Fruit fly (Drosophila melanogaster) whole organism, embryonic: ENCODE results near the gene cry.

Experiments
- ATbp ChIP-seq: fragments of 200-800 bp; sonication (Bioruptor generic); optimal IDR thresholded peaks from 2 replicates; lab custom pipeline; 2017; ENCODE audit warnings: missing biosample characterization, mild to moderate bottlenecking, missing genetic modification characterization, missing genetic modification reagents
- Atf6 ChIP-seq: fragments of 200-800 bp; sonication (Bioruptor generic); IDR thresholded peaks from 2 replicates; pipeline ENCODE4 v1.3.6; 2022; ENCODE audit warnings: missing biosample characterization, missing genetic modification characterization
- CG10462 ChIP-seq: fragments of 200-800 bp; sonication (Bioruptor generic); optimal IDR thresholded peaks from 2 replicates; lab custom pipeline; 2016; ENCODE audit warnings: missing biosample characterization, missing genetic modification characterization
- CG13894 ChIP-seq: fragments of 200-800 bp; sonication (Bioruptor generic); optimal IDR thresholded peaks from 3 replicates; lab custom pipeline; 2018; ENCODE audit warnings: missing biosample characterization, mild to moderate bottlenecking, missing genetic modification characterization, moderate library complexity
- CG16863 ChIP-seq: fragments of 200-800 bp; sonication (Bioruptor generic); optimal IDR thresholded peaks from 3 replicates; lab custom pipeline; 2016; ENCODE audit warnings: missing biosample characterization, missing genetic modification characterization
- CG2120 ChIP-seq: fragments of 200-800 bp; sonication (Bioruptor generic); optimal IDR thresholded peaks from 3 replicates; lab custom pipeline; 2016; ENCODE audit warnings: missing biosample characterization, missing genetic modification characterization
- CG30020 ChIP-seq: fragments of 200-800 bp; optimal IDR thresholded peaks from 2 replicates; lab custom pipeline; 2019; ENCODE audit warnings: missing biosample characterization, mild to moderate bottlenecking, missing genetic modification characterization, moderate library complexity
- CG31388 ChIP-seq: fragments of 200-800 bp; sonication (Bioruptor generic); optimal IDR thresholded peaks from 2 replicates; lab custom pipeline; 2016; ENCODE audit warnings: missing biosample characterization, missing genetic modification characterization
- CG34376 ChIP-seq: fragments of 200-800 bp; sonication (Bioruptor generic); optimal IDR thresholded peaks from 2 replicates; lab custom pipeline; 2018; ENCODE audit warnings: missing biosample characterization, mild to moderate bottlenecking, missing genetic modification characterization
- CG4424 ChIP-seq: fragments of 200-800 bp; sonication (Bioruptor generic); optimal IDR thresholded peaks from 3 replicates; lab custom pipeline; 2016; ENCODE audit warnings: missing biosample characterization, missing genetic modification characterization
- CG4617 ChIP-seq: fragments of 200-800 bp; sonication (Bioruptor generic); optimal IDR thresholded peaks from 3 replicates; lab custom pipeline; 2016; ENCODE audit warnings: missing biosample characterization, missing genetic modification characterization, borderline replicate concordance
- CG8359 ChIP-seq: fragments of 200-800 bp; sonication (Bioruptor generic); optimal IDR thresholded peaks from 2 replicates; lab custom pipeline; 2017; ENCODE audit warnings: missing biosample characterization, mild to moderate bottlenecking, missing genetic modification characterization, borderline replicate concordance
- Dip2 ChIP-seq: fragments of 200-800 bp; sonication (Bioruptor generic); IDR thresholded peaks from 2 replicates; pipeline ENCODE4 v1.3.6; 2022; ENCODE audit warnings: missing biosample characterization, missing genetic modification characterization
- Dll ChIP-seq: fragments of 200-800 bp; sonication (Bioruptor generic); IDR thresholded peaks from 4 replicates; pipeline ENCODE4 v1.3.6; 2022; ENCODE audit warnings: missing biosample characterization, missing genetic modification characterization; ENCODE audit not compliant: partially characterized antibody
- Ets97D ChIP-seq: fragments of 200-800 bp; sonication (Bioruptor generic); optimal IDR thresholded peaks from 3 replicates; lab custom pipeline; 2016; ENCODE audit warnings: missing biosample characterization, missing genetic modification characterization
- Hmr ChIP-seq: fragments of 200-800 bp; sonication (Bioruptor generic); optimal IDR thresholded peaks from 3 replicates; lab custom pipeline; 2017; ENCODE audit warnings: mild to moderate bottlenecking, missing biosample characterization, missing genetic modification reagents, missing genetic modification characterization
- Hr3 ChIP-seq: fragments of 200-800 bp; sonication (Bioruptor generic); optimal IDR thresholded peaks from 3 replicates; lab custom pipeline; 2016; ENCODE audit warnings: missing biosample characterization, missing genetic modification characterization
- Lpt ChIP-seq: fragments of >200 bp; optimal IDR thresholded peaks from 2 replicates; lab custom pipeline; 2018; ENCODE audit warnings: missing biosample characterization, missing genetic modification characterization
- NC2β ChIP-seq: fragments of 200-800 bp; sonication (Bioruptor generic); optimal IDR thresholded peaks from 2 replicates; lab custom pipeline; 2016; ENCODE audit warnings: missing biosample characterization, missing genetic modification characterization
- Oli ChIP-seq: fragments of 200-800 bp; sonication (Bioruptor generic); optimal IDR thresholded peaks from 2 replicates; lab custom pipeline; 2018; ENCODE audit warnings: missing biosample characterization, mild to moderate bottlenecking, missing genetic modification characterization, moderate library complexity
- Opbp ChIP-seq: fragments of 200-800 bp; sonication (Bioruptor generic); IDR thresholded peaks from 3 replicates; pipeline ENCODE4 v1.3.6; 2022; ENCODE audit warnings: missing biosample characterization, missing genetic modification characterization; ENCODE audit not compliant: partially characterized antibody
- PHDP ChIP-seq: fragments of 200-800 bp; sonication (Bioruptor generic); optimal IDR thresholded peaks from 3 replicates; lab custom pipeline; 2018; ENCODE audit warnings: missing biosample characterization, mild to moderate bottlenecking, missing genetic modification characterization, moderate library complexity
- Pdp1 ChIP-seq, 2 experiments: fragments of 200-800 bp; sonication (Bioruptor generic); optimal IDR thresholded peaks; 3 replicates each; lab custom pipeline; 2016; ENCODE audit warnings: missing biosample characterization in 2 of 2, missing genetic modification characterization in 2 of 2, mild to moderate bottlenecking in 1 of 2, moderate library complexity in 1 of 2
- Sox102F ChIP-seq: fragments of 200-800 bp; sonication (Bioruptor generic); optimal IDR thresholded peaks from 2 replicates; lab custom pipeline; 2018; ENCODE audit warnings: missing biosample characterization, mild to moderate bottlenecking, missing genetic modification characterization, moderate library complexity
- Ssrp ChIP-seq: fragments of 200-800 bp; sonication (Bioruptor generic); optimal IDR thresholded peaks from 2 replicates; lab custom pipeline; 2018; ENCODE audit warnings: missing biosample characterization, mild to moderate bottlenecking, missing genetic modification characterization, moderate library complexity
- TFAM ChIP-seq: fragments of 200-800 bp; sonication (Bioruptor generic); optimal IDR thresholded peaks from 2 replicates; lab custom pipeline; 2017; ENCODE audit warnings: missing biosample characterization, missing genetic modification characterization, inconsistent platforms
- bsh ChIP-seq, 2 experiments: fragments of 200-800 bp; sonication (Bioruptor generic); optimal IDR thresholded peaks; 2 replicates each; lab custom pipeline; 2017 to 2018; ENCODE audit warnings: mild to moderate bottlenecking in 2 of 2, missing biosample characterization in 2 of 2, missing genetic modification characterization in 2 of 2, moderate library complexity in 1 of 2
- caup ChIP-seq: fragments of 200-800 bp; sonication (Bioruptor generic); optimal IDR thresholded peaks from 3 replicates; lab custom pipeline; 2017; ENCODE audit warnings: missing biosample characterization, mild to moderate bottlenecking, missing genetic modification characterization, moderate library complexity; ENCODE audit not compliant: severe bottlenecking
- corto ChIP-seq: fragments of 200-800 bp; sonication (Bioruptor generic); optimal IDR thresholded peaks from 2 replicates; lab custom pipeline; 2016; ENCODE audit warnings: missing biosample characterization, mild to moderate bottlenecking, missing genetic modification characterization, moderate library complexity
- crol ChIP-seq: fragments of 200-800 bp; sonication (Bioruptor generic); IDR thresholded peaks from 2 replicates; pipeline ENCODE4 v1.3.6; 2022; ENCODE audit warnings: missing biosample characterization, missing genetic modification characterization
- emc ChIP-seq: fragments of 200-800 bp; sonication (Bioruptor generic); optimal IDR thresholded peaks from 2 replicates; lab custom pipeline; 2016; ENCODE audit warnings: missing biosample characterization, missing genetic modification characterization
- fd3F ChIP-seq: fragments of 200-800 bp; sonication (Bioruptor generic); optimal IDR thresholded peaks from 2 replicates; lab custom pipeline; 2018; ENCODE audit warnings: missing biosample characterization, mild to moderate bottlenecking, missing genetic modification characterization, moderate library complexity
- fd64A ChIP-seq: fragments of 200-800 bp; sonication (Bioruptor generic); optimal IDR thresholded peaks from 3 replicates; lab custom pipeline; 2018; ENCODE audit warnings: missing biosample characterization, mild to moderate bottlenecking, missing genetic modification characterization
- gcm ChIP-seq: fragments of 200-800 bp; sonication (Bioruptor generic); optimal IDR thresholded peaks from 2 replicates; lab custom pipeline; 2019; ENCODE audit warnings: missing biosample characterization, mild to moderate bottlenecking, missing genetic modification characterization, moderate library complexity
- gem ChIP-seq: fragments of 200-800 bp; sonication (Bioruptor generic); optimal IDR thresholded peaks from 2 replicates; lab custom pipeline; 2019; ENCODE audit warnings: missing biosample characterization, mild to moderate bottlenecking, missing genetic modification characterization, moderate library complexity
- gt ChIP-seq: fragments of 200-800 bp; sonication (Bioruptor generic); IDR thresholded peaks from 2 replicates; pipeline ENCODE4 v1.3.6; 2022; ENCODE audit warnings: missing biosample characterization, missing genetic modification characterization
- ham ChIP-seq: fragments of 200-800 bp; sonication (Bioruptor generic); IDR thresholded peaks from 2 replicates; pipeline ENCODE4 v1.3.6; 2022; ENCODE audit warnings: missing biosample characterization, missing genetic modification characterization
- hth ChIP-seq: fragments of >200 bp; optimal IDR thresholded peaks from 2 replicates; lab custom pipeline; 2017; ENCODE audit warnings: inconsistent platforms
- ken ChIP-seq: fragments of 200-800 bp; sonication (Bioruptor generic); IDR thresholded peaks from 3 replicates; pipeline ENCODE4 v1.3.6; 2022; ENCODE audit warnings: missing biosample characterization, missing genetic modification characterization
- knrl ChIP-seq: fragments of 200-800 bp; sonication (Bioruptor generic); IDR thresholded peaks from 3 replicates; pipeline ENCODE4 v1.3.6; 2022; ENCODE audit warnings: missing biosample characterization, missing genetic modification characterization; ENCODE audit not compliant: partially characterized antibody
- lbe ChIP-seq: fragments of 200-800 bp; sonication (Bioruptor generic); optimal IDR thresholded peaks from 2 replicates; lab custom pipeline; 2016; ENCODE audit warnings: missing biosample characterization, mild to moderate bottlenecking, missing genetic modification characterization
- lilli ChIP-seq: fragments of 200-800 bp; sonication (Bioruptor generic); optimal IDR thresholded peaks from 3 replicates; lab custom pipeline; 2016; ENCODE audit warnings: missing biosample characterization, missing genetic modification characterization
- lmd ChIP-seq: fragments of 200-800 bp; sonication (Bioruptor generic); IDR thresholded peaks from 2 replicates; pipeline ENCODE4 v1.3.6; 2022; ENCODE audit warnings: missing biosample characterization, missing genetic modification characterization
- lola ChIP-seq, 3 experiments: fragments of >200 bp in 2 of 3; fragments of 200-800 bp in 1 of 3; sonication (Bioruptor generic) in 1 of 3; optimal IDR thresholded peaks; 2 replicates each; lab custom pipeline; 2017 to 2019; ENCODE audit warnings: missing biosample characterization in 3 of 3, missing genetic modification characterization in 3 of 3, mild to moderate bottlenecking in 1 of 3, moderate library complexity in 1 of 3
- nmo ChIP-seq: fragments of 200-800 bp; sonication (Bioruptor generic); optimal IDR thresholded peaks from 2 replicates; lab custom pipeline; 2018; ENCODE audit warnings: missing biosample characterization, mild to moderate bottlenecking, missing genetic modification characterization, moderate library complexity
- tio ChIP-seq: fragments of 200-800 bp; sonication (Bioruptor generic); optimal IDR thresholded peaks from 2 replicates; lab custom pipeline; 2017; ENCODE audit warnings: missing biosample characterization, missing genetic modification characterization, inconsistent platforms
- unpg ChIP-seq: fragments of 200-800 bp; sonication (Bioruptor generic); optimal IDR thresholded peaks from 3 replicates; lab custom pipeline; 2018; ENCODE audit warnings: missing biosample characterization, mild to moderate bottlenecking, missing genetic modification characterization, moderate library complexity
- wdn ChIP-seq: fragments of 200-800 bp; sonication (Bioruptor generic); IDR thresholded peaks from 2 replicates; pipeline ENCODE4 v1.3.6; 2022; ENCODE audit warnings: missing biosample characterization, missing genetic modification characterization
- z ChIP-seq: fragments of 200-800 bp; sonication (Bioruptor generic); IDR thresholded peaks from 3 replicates; pipeline ENCODE4 v1.3.6; 2022; ENCODE audit warnings: missing biosample characterization, missing genetic modification characterization

cry gene

DNA sequence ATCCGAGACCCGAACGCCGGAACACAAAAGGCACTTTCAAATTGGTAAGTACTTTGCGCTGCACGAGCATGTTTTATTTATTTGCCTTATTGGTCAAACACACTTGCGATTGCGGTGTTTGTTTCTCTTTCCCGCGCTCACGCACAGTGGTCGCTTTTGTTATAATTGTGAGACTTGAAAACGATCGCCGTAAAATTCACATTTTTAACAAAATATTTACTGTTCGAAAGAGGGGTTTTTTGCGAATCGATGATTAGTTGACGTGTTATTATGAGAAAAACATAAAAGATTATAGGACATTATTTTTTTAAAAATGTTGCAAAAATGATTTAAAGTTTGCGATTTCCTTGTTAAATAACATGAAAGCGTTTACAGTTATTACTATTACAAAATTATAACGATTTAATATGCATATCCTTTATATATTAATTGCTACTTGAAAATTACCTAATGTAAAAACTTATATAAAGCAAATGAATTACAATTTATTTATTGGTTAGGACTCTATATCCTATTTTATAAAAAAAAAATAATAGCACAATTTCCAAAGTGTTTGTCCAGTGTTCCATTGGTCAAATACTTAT is 47.0 kb upstream of the cry start (continued):
- peak; percentile 35 for TF ChIP-seq PHDP (tag; lab: Kevin White, UChicago)
- TF ChIP-seq crol (GFP tag; lab: Robert Waterston, UW) = no peak
- TF ChIP-seq corto = no peak
- peak in 1 of 3 experiments; percentile 41 for TF ChIP-seq lola (GFP tag; optimal IDR thresholded peaks at IDR 0.05; lab: Kevin White, UChicago)
- TF ChIP-seq unpg (GFP tag; lab: Kevin White, UChicago) = peak; percentile 18
- TF ChIP-seq CG4424 (GFP tag; lab: Kevin White, UChicago) = peak; percentile 59
- peak; percentile 50 for TF ChIP-seq nmo
- TF ChIP-seq Hmr (GFP tag; lab: Kevin White, UChicago) = peak; percentile 0
- TF ChIP-seq gt = 0 out of 2 replicates have a peak, but pooled peaks have one; percentile 11
- TF ChIP-seq Lpt = no peak
- peak; percentile 33 for TF ChIP-seq CG2120 (GFP tag; lab: Kevin White, UChicago)
- TF ChIP-seq z (GFP tag; lab: Robert Waterston, UW) = no peak
- TF ChIP-seq emc (GFP tag; lab: Kevin White, UChicago) = no peak
- no peak for TF ChIP-seq wdn (GFP tag; lab: Robert Waterston, UW)
- no peak for TF ChIP-seq CG13894 (tag; lab: Kevin White, UChicago)
- 0 out of 2 replicates have a peak, but pooled peaks have one; percentile 36 for TF ChIP-seq lmd (GFP tag; lab: Robert Waterston, UW)
- TF ChIP-seq lilli (GFP tag; lab: Kevin White, UChicago) = peak; percentile 48
- no peak for TF ChIP-seq CG10462 (GFP tag; lab: Kevin White, UChicago)
- TF ChIP-seq Ets97D (GFP tag; lab: Kevin White, UChicago) = no peak
- peak; percentile 14 for TF ChIP-seq caup (GFP tag; lab: Kevin White, UChicago)
- TF ChIP-seq NC2β (GFP tag; lab: Kevin White, UChicago) = peak; percentile 37
- TF ChIP-seq Hr3 (GFP tag; lab: Kevin White, UChicago) = peak; percentile 41
- peak; percentile 51 for TF ChIP-seq tio (GFP tag; lab: Kevin White, UChicago)
- TF ChIP-seq TFAM (GFP tag; lab: Kevin White, UChicago) = no peak
- TF ChIP-seq ATbp = peak; percentile 22
- peak; percentile 33 for TF ChIP-seq Ssrp
- no peak for TF ChIP-seq CG4617
- TF ChIP-seq ham = no peak
- TF ChIP-seq CG16863 (GFP tag; lab: Kevin White, UChicago) = peak; percentile 44
- no peak for TF ChIP-seq Dip2 (GFP tag; lab: Robert Waterston, UW)
- no peak for TF ChIP-seq fd3F (GFP tag; lab: Kevin White, UChicago)
- TF ChIP-seq CG8359 (GFP tag; lab: Kevin White, UChicago) = peak; percentile 33
- TF ChIP-seq CG31388 (GFP tag; lab: Kevin White, UChicago) = no peak
- no peak for TF ChIP-seq Pdp1 (GFP tag; optimal IDR thresholded peaks at IDR 0.05; lab: Kevin White, UChicago)
- TF ChIP-seq lbe (GFP tag; lab: Kevin White, UChicago) = no peak
- TF ChIP-seq Dll (GFP tag; lab: Robert Waterston, UW) = no peak
- TF ChIP-seq CG30020 = no peak
- TF ChIP-seq hth (lab: Kevin White, UChicago) = no peak
- TF ChIP-seq gcm = no peak
- peak; percentile 68 for TF ChIP-seq gem (tag; lab: Kevin White, UChicago)
- TF ChIP-seq Atf6 = 0 out of 2 replicates have a peak, but pooled peaks have one; percentile 37
- TF ChIP-seq bsh (GFP tag; optimal IDR thresholded peaks at IDR 0.05; lab: Kevin White, UChicago) = peak in 1 of 2 experiments; percentile 27
- TF ChIP-seq knrl (GFP tag; lab: Robert Waterston, UW) = no peak
- TF ChIP-seq fd64A (GFP tag; lab: Kevin White, UChicago) = peak; percentile 27
- TF ChIP-seq Oli (tag; lab: Kevin White, UChicago) = peak; percentile 64
- TF ChIP-seq Opbp (GFP tag; lab: Robert Waterston, UW) = no peak
- no peak for TF ChIP-seq ken (GFP tag; lab: Robert Waterston, UW)
- peak; percentile 45 for TF ChIP-seq Sox102F (GFP tag; lab: Kevin White, UChicago)
- no peak for TF ChIP-seq CG34376
